Worm (Caenorhabditis elegans): ENCODE results near the gene F32F2.4.

DNA sequence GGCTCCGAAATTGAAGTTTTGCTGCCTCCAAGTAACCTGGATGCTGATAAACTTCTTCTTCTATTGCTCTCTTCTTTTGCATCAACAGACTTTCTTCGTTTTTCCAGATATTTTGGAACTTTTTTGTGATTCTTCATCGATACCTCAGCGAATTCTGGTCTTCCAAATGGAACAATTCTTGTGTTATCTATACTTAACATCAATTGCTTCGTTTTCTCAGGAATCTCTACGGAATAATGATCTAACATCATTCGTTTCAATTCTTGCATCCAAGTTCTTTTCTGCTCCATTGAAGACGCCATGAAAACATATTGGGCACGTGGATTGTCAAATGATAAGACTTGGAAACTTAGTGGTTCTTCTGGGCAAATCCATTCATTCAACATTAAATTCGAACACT is at the start of gene F32F2.4:
- TF ChIP-seq F13C5.2 (tag; optimal IDR thresholded peaks at IDR 0.05) (no peak), ama-1 (optimal IDR thresholded peaks at IDR 0.05) (no peak), B0310.2 (tag; optimal IDR thresholded peaks at IDR 0.05) (no peak), ceh-36 (tag; optimal IDR thresholded peaks at IDR 0.05) (no peak), pes-1 (GFP tag; IDR thresholded peaks at IDR 0.05) (no peak), tbx-11 (GFP tag; IDR thresholded peaks at IDR 0.05) (no peak), sea-1 (GFP tag; conservative IDR thresholded peaks at IDR 0.05) (no peak), flt-1 (GFP tag; IDR thresholded peaks at IDR 0.05) (no peak), tbx-37 (GFP tag; conservative IDR thresholded peaks at IDR 0.05) (no peak), ets-7 (tag; optimal IDR thresholded peaks at IDR 0.05) (no peak)
